Fruit fly (Drosophila melanogaster) whole organism, embryonic: Measurements from ENCODE around the gene CG34451.

ENCODE experiments used
- Awh ChIP-seq: fragments of 200-800 bp; sonication (Bioruptor generic); IDR thresholded peaks from 2 replicates; pipeline ENCODE4, ENCODE4 v1.3.6; 2022; ENCODE audit warnings: missing biosample characterization, missing genetic modification characterization
- C15 ChIP-seq: fragments of 200-800 bp; sonication (Bioruptor generic); IDR thresholded peaks from 3 replicates; pipeline ENCODE4 v1.3.6; 2022; ENCODE audit warnings: missing biosample characterization, missing genetic modification characterization
- CG10959 ChIP-seq: fragments of 200-800 bp; sonication (Bioruptor generic); IDR thresholded peaks from 2 replicates; pipeline ENCODE4 v1.3.6; 2022; ENCODE audit warnings: missing biosample characterization, missing genetic modification characterization
- CG11696 ChIP-seq: fragments of 200-800 bp; sonication (Bioruptor generic); IDR thresholded peaks from 2 replicates; pipeline ENCODE4 v1.3.6; 2022; ENCODE audit warnings: missing biosample characterization, missing genetic modification characterization
- CG1233 ChIP-seq: fragments of 200-800 bp; sonication (Bioruptor generic); optimal IDR thresholded peaks from 4 replicates; lab custom pipeline; 2018; ENCODE audit warnings: missing biosample characterization, mild to moderate bottlenecking, missing genetic modification characterization
- CG12659 ChIP-seq: fragments of 200-800 bp; sonication (Bioruptor generic); optimal IDR thresholded peaks from 3 replicates; lab custom pipeline; 2017; ENCODE audit warnings: mild to moderate bottlenecking, missing biosample characterization, missing genetic modification reagents, missing genetic modification characterization
- CG12744 ChIP-seq: fragments of 200-800 bp; sonication (Bioruptor generic); optimal IDR thresholded peaks from 2 replicates; lab custom pipeline; 2016; ENCODE audit warnings: missing biosample characterization, missing genetic modification characterization
- CG15601 ChIP-seq: fragments of 200-800 bp; sonication (Bioruptor generic); optimal IDR thresholded peaks from 3 replicates; lab custom pipeline; 2019; ENCODE audit warnings: missing biosample characterization, mild to moderate bottlenecking, missing genetic modification characterization, moderate library complexity
- CG17328 ChIP-seq: fragments of 200-800 bp; sonication (Bioruptor generic); IDR thresholded peaks from 2 replicates; pipeline ENCODE4 v1.3.6; 2022; ENCODE audit warnings: missing biosample characterization, missing genetic modification characterization
- CG17359 ChIP-seq: fragments of 200-800 bp; sonication (Bioruptor generic); optimal IDR thresholded peaks from 3 replicates; lab custom pipeline; 2018; ENCODE audit warnings: missing biosample characterization, mild to moderate bottlenecking, missing genetic modification characterization, moderate library complexity
- CG18764 ChIP-seq: fragments of 200-800 bp; sonication (Bioruptor generic); optimal IDR thresholded peaks from 3 replicates; lab custom pipeline; 2016; ENCODE audit warnings: missing biosample characterization, missing genetic modification characterization
- CG2202 ChIP-seq: fragments of 200-800 bp; sonication (Bioruptor generic); optimal IDR thresholded peaks from 2 replicates; lab custom pipeline; 2018; ENCODE audit warnings: missing biosample characterization, mild to moderate bottlenecking, missing genetic modification characterization
- CG2678 ChIP-seq: fragments of 200-800 bp; sonication (Bioruptor generic); optimal IDR thresholded peaks from 3 replicates; lab custom pipeline; 2019; ENCODE audit warnings: missing biosample characterization, mild to moderate bottlenecking, missing genetic modification characterization, moderate library complexity
- CG2889 ChIP-seq: fragments of 200-800 bp; sonication (Bioruptor generic); IDR thresholded peaks from 3 replicates; pipeline ENCODE4 v1.3.6; 2022; ENCODE audit warnings: missing biosample characterization, missing genetic modification characterization
- CG30020 ChIP-seq: fragments of 200-800 bp; optimal IDR thresholded peaks from 2 replicates; lab custom pipeline; 2019; ENCODE audit warnings: missing biosample characterization, mild to moderate bottlenecking, missing genetic modification characterization, moderate library complexity
- CG32532 ChIP-seq: fragments of 200-800 bp; sonication (Bioruptor generic); IDR thresholded peaks from 2 replicates; pipeline ENCODE4 v1.3.6; 2022; ENCODE audit warnings: missing biosample characterization, missing genetic modification characterization
- CG4404 ChIP-seq: fragments of 200-800 bp; sonication (Bioruptor generic); IDR thresholded peaks from 2 replicates; pipeline ENCODE4 v1.3.6; 2022; ENCODE audit warnings: missing biosample characterization, missing genetic modification characterization
- CG6765 ChIP-seq: fragments of 200-800 bp; sonication (Bioruptor generic); optimal IDR thresholded peaks from 3 replicates; lab custom pipeline; 2017; ENCODE audit warnings: missing biosample characterization, mild to moderate bottlenecking, missing genetic modification characterization
- CG7357 ChIP-seq: fragments of 200-800 bp; sonication (Bioruptor generic); IDR thresholded peaks from 3 replicates; pipeline ENCODE4 v1.3.6; 2022; ENCODE audit warnings: missing biosample characterization, missing genetic modification characterization
- CG8765 ChIP-seq: fragments of 200-800 bp; sonication (Bioruptor generic); IDR thresholded peaks from 2 replicates; pipeline ENCODE4 v1.3.6; 2022; ENCODE audit warnings: missing biosample characterization, missing genetic modification characterization
- CG8944 ChIP-seq: fragments of 200-800 bp; sonication (Bioruptor generic); optimal IDR thresholded peaks from 3 replicates; lab custom pipeline; 2016; ENCODE audit warnings: missing biosample characterization, missing genetic modification characterization
- D ChIP-seq, 2 experiments: fragments of 200-800 bp in 1 of 2; fragments of >200 bp in 1 of 2; sonication (Bioruptor generic) in 1 of 2; optimal IDR thresholded peaks; 2 replicates in 1 of 2; 3 replicates in 1 of 2; lab custom pipeline; 2017; ENCODE audit warnings: mild to moderate bottlenecking in 1 of 2, missing biosample characterization in 1 of 2, missing genetic modification characterization in 1 of 2, missing genetic modification reagents in 1 of 2
- Hsf ChIP-seq: fragments of 200-800 bp; sonication (Bioruptor generic); optimal IDR thresholded peaks from 3 replicates; lab custom pipeline; 2016; ENCODE audit warnings: missing biosample characterization, missing genetic modification characterization
- NK7.1 ChIP-seq: fragments of 200-800 bp; sonication (Bioruptor generic); optimal IDR thresholded peaks from 3 replicates; lab custom pipeline; 2016; ENCODE audit warnings: missing biosample characterization, missing genetic modification characterization
- Nf-YB ChIP-seq: fragments of 200-800 bp; sonication (Bioruptor generic); optimal IDR thresholded peaks from 3 replicates; lab custom pipeline; 2019; ENCODE audit warnings: missing biosample characterization, mild to moderate bottlenecking, missing genetic modification characterization, moderate library complexity
- Oli ChIP-seq: fragments of 200-800 bp; sonication (Bioruptor generic); optimal IDR thresholded peaks from 2 replicates; lab custom pipeline; 2018; ENCODE audit warnings: missing biosample characterization, mild to moderate bottlenecking, missing genetic modification characterization, moderate library complexity
- Sin3A ChIP-seq: fragments of >200 bp; optimal IDR thresholded peaks from 2 replicates; lab custom pipeline; 2018
- Six4 ChIP-seq: fragments of 200-800 bp; sonication (Bioruptor generic); optimal IDR thresholded peaks from 2 replicates; lab custom pipeline; 2016; ENCODE audit warnings: missing biosample characterization, missing genetic modification characterization
- Sox100B ChIP-seq: fragments of 200-800 bp; sonication (Bioruptor generic); optimal IDR thresholded peaks from 3 replicates; lab custom pipeline; 2018; ENCODE audit warnings: missing biosample characterization, mild to moderate bottlenecking, missing genetic modification characterization
- ara ChIP-seq: fragments of 200-800 bp; sonication (Bioruptor generic); IDR thresholded peaks from 2 replicates; pipeline ENCODE4 v1.3.6; 2022; ENCODE audit warnings: missing biosample characterization, missing genetic modification characterization
- chm ChIP-seq: fragments of 200-800 bp; sonication (Bioruptor generic); IDR thresholded peaks from 2 replicates; pipeline ENCODE4 v1.3.6; 2022; ENCODE audit warnings: missing biosample characterization, missing genetic modification characterization
- chn ChIP-seq: fragments of 200-800 bp; sonication (Bioruptor generic); optimal IDR thresholded peaks from 2 replicates; lab custom pipeline; 2016; ENCODE audit warnings: missing biosample characterization, missing genetic modification characterization
- ci ChIP-seq: fragments of 200-800 bp; sonication (Bioruptor generic); IDR thresholded peaks from 3 replicates; pipeline ENCODE4 v1.3.6; 2022; ENCODE audit warnings: missing biosample characterization, missing genetic modification characterization
- da ChIP-seq: fragments of 200-800 bp; sonication (Bioruptor generic); optimal IDR thresholded peaks from 2 replicates; lab custom pipeline; 2016; ENCODE audit warnings: missing biosample characterization, missing genetic modification characterization
- fd64A ChIP-seq: fragments of 200-800 bp; sonication (Bioruptor generic); optimal IDR thresholded peaks from 3 replicates; lab custom pipeline; 2018; ENCODE audit warnings: missing biosample characterization, mild to moderate bottlenecking, missing genetic modification characterization
- gt ChIP-seq: fragments of 200-800 bp; sonication (Bioruptor generic); IDR thresholded peaks from 2 replicates; pipeline ENCODE4 v1.3.6; 2022; ENCODE audit warnings: missing biosample characterization, missing genetic modification characterization
- her ChIP-seq: fragments of 200-800 bp; sonication (Bioruptor generic); optimal IDR thresholded peaks from 2 replicates; lab custom pipeline; 2016; ENCODE audit warnings: missing biosample characterization, missing genetic modification characterization
- jumu ChIP-seq: fragments of 200-800 bp; sonication (Bioruptor generic); optimal IDR thresholded peaks from 3 replicates; lab custom pipeline; 2016; ENCODE audit warnings: missing biosample characterization, missing genetic modification characterization
- kni ChIP-seq: fragments of 200-800 bp; sonication (Bioruptor generic); optimal IDR thresholded peaks from 3 replicates; lab custom pipeline; 2017; ENCODE audit warnings: mild to moderate bottlenecking, missing biosample characterization, missing genetic modification reagents, missing genetic modification characterization
- lab ChIP-seq: fragments of 200-800 bp; sonication (Bioruptor generic); optimal IDR thresholded peaks from 3 replicates; lab custom pipeline; 2017; ENCODE audit warnings: missing biosample characterization, missing genetic modification characterization, mild to moderate bottlenecking, moderate library complexity, missing genetic modification reagents
- oc ChIP-seq: fragments of 200-800 bp; sonication (Bioruptor generic); optimal IDR thresholded peaks from 2 replicates; lab custom pipeline; 2018; ENCODE audit warnings: missing biosample characterization, mild to moderate bottlenecking, missing genetic modification characterization, moderate library complexity
- ranshi ChIP-seq: fragments of 200-800 bp; sonication (Bioruptor generic); IDR thresholded peaks from 2 replicates; pipeline ENCODE4 v1.3.6; 2022; ENCODE audit warnings: missing biosample characterization, missing genetic modification characterization
- tin ChIP-seq: fragments of 200-800 bp; sonication (Bioruptor generic); optimal IDR thresholded peaks from 3 replicates; lab custom pipeline; 2016; ENCODE audit warnings: missing biosample characterization, missing genetic modification characterization

Gene CG34451

DNA sequence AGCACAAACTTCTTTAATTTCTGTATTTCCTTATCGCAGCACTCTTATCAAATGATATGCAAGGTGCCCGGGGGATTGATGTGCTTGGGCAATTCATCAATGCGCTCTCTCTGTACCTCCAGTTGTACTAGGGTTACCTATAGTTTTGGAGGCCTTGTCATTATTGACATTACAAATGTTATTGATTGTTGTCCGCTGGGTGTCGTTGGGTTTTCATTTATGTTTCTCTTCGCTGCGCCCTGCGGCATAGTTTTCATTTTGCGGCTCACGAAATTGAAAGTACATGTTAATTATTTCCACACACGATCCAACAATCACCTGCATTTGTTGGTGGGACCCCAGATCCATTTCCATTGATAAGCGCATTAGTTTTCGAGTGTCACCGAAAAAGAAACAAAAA, 14.3 kb upstream of the CG34451 start (continued):
- TF ChIP-seq Sox100B (peak; percentile 42), NK7.1 (GFP tag; lab: Kevin White, UChicago) (no peak), ci (GFP tag; lab: Robert Waterston, UW) (no peak; the same call in 2 of the 3 replicates), C15 (GFP tag; lab: Robert Waterston, UW) (no peak), ranshi (GFP tag; lab: Robert Waterston, UW) (no peak), CG2202 (tag; lab: Kevin White, UChicago) (peak; percentile 25), CG10959 (GFP tag; lab: Robert Waterston, UW) (no peak), CG7357 (GFP tag; lab: Robert Waterston, UW) (no peak), CG4404 (GFP tag; lab: Robert Waterston, UW) (no peak), oc (peak; percentile 28), Six4 (GFP tag; lab: Kevin White, UChicago) (no peak), Hsf (GFP tag; lab: Kevin White, UChicago) (no peak), da (GFP tag; lab: Kevin White, UChicago) (no peak), lab (GFP tag; lab: Kevin White, UChicago) (peak; percentile 68), CG30020 (tag; lab: Kevin White, UChicago) (no peak), gt (GFP tag; lab: Robert Waterston, UW) (no peak), Nf-YB (no peak), CG1233 (GFP tag; lab: Kevin White, UChicago) (peak; percentile 39), CG2889 (no peak), chn (GFP tag; lab: Kevin White, UChicago) (no peak), Sin3A (lab: Kevin White, UChicago) (no peak), her (GFP tag; lab: Kevin White, UChicago) (no peak), fd64A (peak; percentile 28), CG12744 (GFP tag; lab: Kevin White, UChicago) (no peak), D (optimal IDR thresholded peaks at IDR 0.05; lab: Kevin White, UChicago) (no peak), D (GFP tag; optimal IDR thresholded peaks at IDR 0.05; lab: Kevin White, UChicago) (peak; percentile 4), Oli (tag; lab: Kevin White, UChicago) (no peak), CG32532 (GFP tag; lab: Robert Waterston, UW) (no peak), CG15601 (tag; lab: Kevin White, UChicago) (peak; percentile 47), CG8944 (GFP tag; lab: Kevin White, UChicago) (no peak), CG17328 (GFP tag; lab: Robert Waterston, UW) (no peak), CG11696 (GFP tag; lab: Robert Waterston, UW) (no peak), CG6765 (GFP tag; lab: Kevin White, UChicago) (no peak), CG17359 (tag; lab: Kevin White, UChicago) (peak; percentile 15), jumu (GFP tag; lab: Kevin White, UChicago) (no peak), ara (GFP tag; lab: Robert Waterston, UW) (peak; percentile 32; the same call in 1 of the 2 replicates), tin (GFP tag; lab: Kevin White, UChicago) (no peak), chm (peak; percentile 60; the same call in 1 of the 2 replicates), CG18764 (GFP tag; lab: Kevin White, UChicago) (no peak), kni (GFP tag; lab: Kevin White, UChicago) (peak; percentile 82), Awh (peak; percentile 54; the same call in 1 of the 2 replicates), CG2678 (peak; percentile 28), CG8765 (no peak), CG12659 (no peak)
- TF ChIP-seq, all 482 proteins: peak for 47
